Fruit fly (Drosophila melanogaster) whole organism, embryonic: ENCODE results near the gene PCNA2.
A peak's percentile ranks its signal among the peaks of the same experiment; 100 is the strongest.

ENCODE experiments used
- Asciz ChIP-seq: fragments of 200-800 bp; sonication (Bioruptor generic); optimal IDR thresholded peaks from 2 replicates; lab custom pipeline; 2017; ENCODE audit warnings: missing biosample characterization, mild to moderate bottlenecking, missing genetic modification characterization, missing genetic modification reagents
- CG10267 ChIP-seq: fragments of 200-800 bp; sonication (Bioruptor generic); optimal IDR thresholded peaks from 2 replicates; lab custom pipeline; 2018; ENCODE audit warnings: missing biosample characterization, mild to moderate bottlenecking, missing genetic modification characterization, moderate library complexity
- CG10543 ChIP-seq: fragments of 200-800 bp; sonication (Bioruptor generic); optimal IDR thresholded peaks from 3 replicates; lab custom pipeline; 2017; ENCODE audit warnings: missing biosample characterization, mild to moderate bottlenecking, missing genetic modification characterization, moderate library complexity
- CG10959 ChIP-seq: fragments of 200-800 bp; sonication (Bioruptor generic); IDR thresholded peaks from 2 replicates; pipeline ENCODE4 v1.3.6; 2022; ENCODE audit warnings: missing biosample characterization, missing genetic modification characterization
- CG11247 ChIP-seq: fragments of 200-800 bp; sonication (Bioruptor generic); IDR thresholded peaks from 2 replicates; pipeline ENCODE4 v1.3.6; 2022; ENCODE audit warnings: missing biosample characterization, missing genetic modification characterization
- CG11696 ChIP-seq: fragments of 200-800 bp; sonication (Bioruptor generic); IDR thresholded peaks from 2 replicates; pipeline ENCODE4 v1.3.6; 2022; ENCODE audit warnings: missing biosample characterization, missing genetic modification characterization
- CG13123 ChIP-seq: fragments of 200-800 bp; sonication (Bioruptor generic); optimal IDR thresholded peaks from 2 replicates; lab custom pipeline; 2016; ENCODE audit warnings: missing biosample characterization, missing genetic modification characterization
- CG13296 ChIP-seq: fragments of 200-800 bp; sonication (Bioruptor generic); optimal IDR thresholded peaks from 3 replicates; lab custom pipeline; 2018; ENCODE audit warnings: missing biosample characterization, mild to moderate bottlenecking, missing genetic modification characterization
- CG13894 ChIP-seq: fragments of 200-800 bp; sonication (Bioruptor generic); optimal IDR thresholded peaks from 3 replicates; lab custom pipeline; 2018; ENCODE audit warnings: missing biosample characterization, mild to moderate bottlenecking, missing genetic modification characterization, moderate library complexity
- CG14014 ChIP-seq: fragments of 200-800 bp; sonication (Bioruptor generic); IDR thresholded peaks from 2 replicates; pipeline ENCODE4 v1.3.6; 2022; ENCODE audit warnings: missing biosample characterization, missing genetic modification characterization
- CG14860 ChIP-seq: fragments of 200-800 bp; sonication (Bioruptor generic); IDR thresholded peaks from 3 replicates; pipeline ENCODE4 v1.3.6; 2022; ENCODE audit warnings: missing biosample characterization, missing genetic modification characterization; ENCODE audit not compliant: partially characterized antibody
- CG15073 ChIP-seq: fragments of 200-800 bp; sonication (Bioruptor generic); optimal IDR thresholded peaks from 2 replicates; lab custom pipeline; 2016; ENCODE audit warnings: missing biosample characterization, missing genetic modification characterization
- CG16863 ChIP-seq: fragments of 200-800 bp; sonication (Bioruptor generic); optimal IDR thresholded peaks from 3 replicates; lab custom pipeline; 2016; ENCODE audit warnings: missing biosample characterization, missing genetic modification characterization
- CG17361 ChIP-seq: fragments of 200-800 bp; sonication (Bioruptor generic); IDR thresholded peaks from 3 replicates; pipeline ENCODE4 v1.3.6; 2022; ENCODE audit warnings: missing biosample characterization, missing genetic modification characterization
- CG2889 ChIP-seq: fragments of 200-800 bp; sonication (Bioruptor generic); IDR thresholded peaks from 3 replicates; pipeline ENCODE4 v1.3.6; 2022; ENCODE audit warnings: missing biosample characterization, missing genetic modification characterization
- CG30020 ChIP-seq: fragments of 200-800 bp; optimal IDR thresholded peaks from 2 replicates; lab custom pipeline; 2019; ENCODE audit warnings: missing biosample characterization, mild to moderate bottlenecking, missing genetic modification characterization, moderate library complexity
- CG3163 ChIP-seq: fragments of 200-800 bp; sonication (Bioruptor generic); optimal IDR thresholded peaks from 3 replicates; lab custom pipeline; 2016; ENCODE audit warnings: missing biosample characterization, missing genetic modification characterization
- CG4360 ChIP-seq: fragments of 200-800 bp; sonication (Bioruptor generic); IDR thresholded peaks from 2 replicates; pipeline ENCODE4 v1.3.6; 2022; ENCODE audit warnings: missing biosample characterization, missing genetic modification characterization
- CG4707 ChIP-seq: fragments of 200-800 bp; sonication (Bioruptor generic); optimal IDR thresholded peaks from 2 replicates; lab custom pipeline; 2018; ENCODE audit warnings: missing biosample characterization, mild to moderate bottlenecking, missing genetic modification characterization, moderate library complexity
- CG6791 ChIP-seq: fragments of 200-800 bp; sonication (Bioruptor generic); IDR thresholded peaks from 3 replicates; pipeline ENCODE4 v1.3.6; 2022; ENCODE audit warnings: missing biosample characterization, missing genetic modification characterization; ENCODE audit not compliant: partially characterized antibody
- CG8089 ChIP-seq: fragments of 200-800 bp; sonication (Bioruptor generic); optimal IDR thresholded peaks from 3 replicates; lab custom pipeline; 2016; ENCODE audit warnings: missing biosample characterization, missing genetic modification characterization
- CG8281 ChIP-seq: fragments of 200-800 bp; sonication (Bioruptor generic); optimal IDR thresholded peaks from 2 replicates; lab custom pipeline; 2018; ENCODE audit warnings: missing biosample characterization, mild to moderate bottlenecking, missing genetic modification characterization, moderate library complexity
- CG8478 ChIP-seq: fragments of >200 bp; optimal IDR thresholded peaks from 2 replicates; lab custom pipeline; 2018
- CG8765 ChIP-seq: fragments of 200-800 bp; sonication (Bioruptor generic); IDR thresholded peaks from 2 replicates; pipeline ENCODE4 v1.3.6; 2022; ENCODE audit warnings: missing biosample characterization, missing genetic modification characterization
- CG9876 ChIP-seq: fragments of 200-800 bp; sonication (Bioruptor generic); optimal IDR thresholded peaks from 2 replicates; lab custom pipeline; 2016; ENCODE audit warnings: missing biosample characterization, missing genetic modification characterization
- Camta ChIP-seq: fragments of 200-800 bp; sonication (Bioruptor generic); optimal IDR thresholded peaks from 2 replicates; lab custom pipeline; 2016; ENCODE audit warnings: missing biosample characterization, missing genetic modification characterization
- CrebB ChIP-seq: fragments of 200-800 bp; sonication (Bioruptor generic); optimal IDR thresholded peaks from 3 replicates; lab custom pipeline; 2018; ENCODE audit warnings: missing biosample characterization, mild to moderate bottlenecking, missing genetic modification characterization
- D ChIP-seq, 2 experiments: fragments of 200-800 bp in 1 of 2; fragments of >200 bp in 1 of 2; sonication (Bioruptor generic) in 1 of 2; optimal IDR thresholded peaks; 2 replicates in 1 of 2; 3 replicates in 1 of 2; lab custom pipeline; 2017; ENCODE audit warnings: mild to moderate bottlenecking in 1 of 2, missing biosample characterization in 1 of 2, missing genetic modification characterization in 1 of 2, missing genetic modification reagents in 1 of 2
- E2f2 ChIP-seq: fragments of 200-800 bp; sonication (Bioruptor generic); IDR thresholded peaks from 2 replicates; pipeline ENCODE4 v1.3.6; 2022; ENCODE audit warnings: missing biosample characterization, missing genetic modification characterization
- Gsc ChIP-seq: fragments of 200-800 bp; sonication (Bioruptor generic); IDR thresholded peaks from 2 replicates; pipeline ENCODE4 v1.3.6; 2022; ENCODE audit warnings: missing biosample characterization, missing genetic modification characterization
- Lhr ChIP-seq: fragments of 200-800 bp; sonication (Bioruptor generic); optimal IDR thresholded peaks from 3 replicates; lab custom pipeline; 2017; ENCODE audit warnings: mild to moderate bottlenecking, missing biosample characterization, missing genetic modification reagents, missing genetic modification characterization
- Mes4 ChIP-seq: fragments of 200-800 bp; sonication (Bioruptor generic); optimal IDR thresholded peaks from 2 replicates; lab custom pipeline; 2016; ENCODE audit warnings: missing biosample characterization, missing genetic modification characterization
- NC2β ChIP-seq: fragments of 200-800 bp; sonication (Bioruptor generic); optimal IDR thresholded peaks from 2 replicates; lab custom pipeline; 2016; ENCODE audit warnings: missing biosample characterization, missing genetic modification characterization
- Nf-YC ChIP-seq: fragments of 200-800 bp; optimal IDR thresholded peaks from 3 replicates; lab custom pipeline; 2019; ENCODE audit warnings: missing biosample characterization, mild to moderate bottlenecking, missing genetic modification characterization, moderate library complexity
- Poxn ChIP-seq: fragments of 200-800 bp; sonication (Bioruptor generic); IDR thresholded peaks from 2 replicates; pipeline ENCODE4 v1.3.6; 2022; ENCODE audit warnings: missing biosample characterization, missing genetic modification characterization
- ab ChIP-seq: fragments of 200-800 bp; sonication (Bioruptor generic); optimal IDR thresholded peaks from 2 replicates; lab custom pipeline; 2016; ENCODE audit warnings: missing biosample characterization, missing genetic modification characterization
- dysf ChIP-seq: fragments of 200-800 bp; sonication (Bioruptor generic); IDR thresholded peaks from 3 replicates; pipeline ENCODE4 v1.3.6; 2022; ENCODE audit warnings: missing biosample characterization, missing genetic modification characterization
- en ChIP-seq: fragments of 200-800 bp; sonication (Bioruptor generic); optimal IDR thresholded peaks from 2 replicates; lab custom pipeline; 2016; ENCODE audit warnings: missing biosample characterization, missing genetic modification characterization
- exex ChIP-seq: fragments of 200-800 bp; sonication (Bioruptor generic); optimal IDR thresholded peaks from 4 replicates; lab custom pipeline; 2018; ENCODE audit warnings: missing biosample characterization, mild to moderate bottlenecking, missing genetic modification characterization, moderate library complexity
- grn ChIP-seq: fragments of 200-800 bp; sonication (Bioruptor generic); optimal IDR thresholded peaks from 3 replicates; lab custom pipeline; 2017; ENCODE audit warnings: missing biosample characterization, missing genetic modification characterization
- kay ChIP-seq: fragments of 200-800 bp; sonication (Bioruptor generic); optimal IDR thresholded peaks from 2 replicates; lab custom pipeline; 2016; ENCODE audit warnings: missing biosample characterization, missing genetic modification characterization
- lmd ChIP-seq: fragments of 200-800 bp; sonication (Bioruptor generic); IDR thresholded peaks from 2 replicates; pipeline ENCODE4 v1.3.6; 2022; ENCODE audit warnings: missing biosample characterization, missing genetic modification characterization
- nau ChIP-seq: fragments of 200-800 bp; sonication (Bioruptor generic); optimal IDR thresholded peaks from 3 replicates; lab custom pipeline; 2017; ENCODE audit warnings: missing biosample characterization, mild to moderate bottlenecking, missing genetic modification characterization, missing genetic modification reagents
- nerfin-2 ChIP-seq: fragments of 200-800 bp; sonication (Bioruptor generic); IDR thresholded peaks from 2 replicates; pipeline ENCODE4 v1.3.6; 2022; ENCODE audit warnings: missing biosample characterization, missing genetic modification characterization; ENCODE audit not compliant: partially characterized antibody
- org-1 ChIP-seq: fragments of 200-800 bp; sonication (Bioruptor generic); optimal IDR thresholded peaks from 2 replicates; lab custom pipeline; 2017; ENCODE audit warnings: missing biosample characterization, missing genetic modification characterization
- pnt ChIP-seq: fragments of 200-800 bp; sonication (Bioruptor generic); optimal IDR thresholded peaks from 3 replicates; lab custom pipeline; 2016; ENCODE audit warnings: missing biosample characterization, missing genetic modification characterization
- row ChIP-seq: fragments of 200-800 bp; sonication (Bioruptor generic); IDR thresholded peaks from 3 replicates; pipeline ENCODE4 v1.3.6; 2022; ENCODE audit warnings: missing biosample characterization, missing genetic modification characterization
- sug ChIP-seq: fragments of 200-800 bp; optimal IDR thresholded peaks from 2 replicates; lab custom pipeline; 2019; ENCODE audit warnings: missing biosample characterization, mild to moderate bottlenecking, missing genetic modification characterization, moderate library complexity
- trem ChIP-seq: fragments of 200-800 bp; optimal IDR thresholded peaks from 3 replicates; lab custom pipeline; 2019; ENCODE audit warnings: missing biosample characterization, mild to moderate bottlenecking, missing genetic modification characterization, moderate library complexity
- unc-4 ChIP-seq: fragments of 200-800 bp; sonication (Bioruptor generic); IDR thresholded peaks from 2 replicates; pipeline ENCODE4 v1.3.6; 2022; ENCODE audit warnings: missing biosample characterization, missing genetic modification characterization; ENCODE audit not compliant: partially characterized antibody
- wor ChIP-seq: fragments of 200-800 bp; sonication (Bioruptor generic); IDR thresholded peaks from 2 replicates; pipeline ENCODE4 v1.3.6; 2022; ENCODE audit warnings: missing biosample characterization, missing genetic modification characterization

The PCNA2 gene

dm6 chr2L:19583926-19584392 is at the start of gene PCNA2, which contains the start of gene CG10366 (continued):
- peak; percentile 69 for TF ChIP-seq pnt
- TF ChIP-seq CG8765: no peak
- TF ChIP-seq CG30020 (tag; lab: Kevin White, UChicago): peak; percentile 52
- TF ChIP-seq CG13894: peak; percentile 0
- TF ChIP-seq Lhr (GFP tag; lab: Kevin White, UChicago): peak; percentile 96
- peak; percentile 56 for TF ChIP-seq Mes4 (GFP tag; lab: Kevin White, UChicago)
- TF ChIP-seq Gsc (GFP tag; lab: Robert Waterston, UW): no peak
- peak; percentile 6 for TF ChIP-seq en (GFP tag; lab: Kevin White, UChicago)
- no peak for TF ChIP-seq D (optimal IDR thresholded peaks at IDR 0.05; lab: Kevin White, UChicago)
- peak; percentile 29 for TF ChIP-seq D (GFP tag; optimal IDR thresholded peaks at IDR 0.05; lab: Kevin White, UChicago)
- TF ChIP-seq ab (GFP tag; lab: Kevin White, UChicago): no peak
- peak; percentile 56 for TF ChIP-seq CG13123 (GFP tag; lab: Kevin White, UChicago)
- TF ChIP-seq unc-4 (GFP tag; lab: Robert Waterston, UW): peak; percentile 41; the same call in 1 of the 2 replicates
- TF ChIP-seq nau (GFP tag; lab: Kevin White, UChicago): peak; percentile 29
- TF ChIP-seq CG3163: peak; percentile 49
- no peak for TF ChIP-seq org-1 (GFP tag; lab: Kevin White, UChicago)
- TF ChIP-seq CG4360: no peak
- TF ChIP-seq CG8478 (lab: Kevin White, UChicago): no peak
- peak; percentile 52 for TF ChIP-seq CG10543 (GFP tag; lab: Kevin White, UChicago)
- no peak for TF ChIP-seq Poxn
- no peak for TF ChIP-seq CG11696 (GFP tag; lab: Robert Waterston, UW)
- TF ChIP-seq CG4707: no peak
- TF ChIP-seq lmd (GFP tag; lab: Robert Waterston, UW): peak; percentile 56
- TF ChIP-seq CG2889 (GFP tag; lab: Robert Waterston, UW): no peak
- peak; percentile 44 for TF ChIP-seq CrebB (tag; lab: Kevin White, UChicago)
- TF ChIP-seq CG8281 (tag; lab: Kevin White, UChicago): peak; percentile 27
- TF ChIP-seq sug: peak; percentile 78
- peak; percentile 49 for TF ChIP-seq kay (GFP tag; lab: Kevin White, UChicago)
- TF ChIP-seq CG11247 (GFP tag; lab: Robert Waterston, UW): no peak
- TF ChIP-seq NC2β (GFP tag; lab: Kevin White, UChicago): peak; percentile 76
- peak; percentile 56; the same call in 2 of the 3 replicates for TF ChIP-seq CG17361 (GFP tag; lab: Robert Waterston, UW)
- peak; percentile 64 for TF ChIP-seq CG13296
- no peak for TF ChIP-seq CG14860 (GFP tag; lab: Robert Waterston, UW)
- TF ChIP-seq CG10267 (tag; lab: Kevin White, UChicago): peak; percentile 67
- TF ChIP-seq row (GFP tag; lab: Robert Waterston, UW): peak; percentile 85
- TF ChIP-seq CG6791 (GFP tag; lab: Robert Waterston, UW): peak; percentile 30; the same call in 1 of the 3 replicates
- TF ChIP-seq CG15073 (GFP tag; lab: Kevin White, UChicago): no peak
- peak; percentile 51 for TF ChIP-seq Camta (GFP tag; lab: Kevin White, UChicago)
- TF ChIP-seq grn (GFP tag; lab: Kevin White, UChicago): no peak
- peak; percentile 67 for TF ChIP-seq E2f2
- peak; percentile 69 for TF ChIP-seq CG16863 (GFP tag; lab: Kevin White, UChicago)
- TF ChIP-seq wor (GFP tag; lab: Robert Waterston, UW): no peak
- peak; percentile 88 for TF ChIP-seq trem (tag; lab: Kevin White, UChicago)
- peak; percentile 70 for TF ChIP-seq CG9876 (GFP tag; lab: Kevin White, UChicago)
- no peak for TF ChIP-seq Asciz (GFP tag; lab: Kevin White, UChicago)
- no peak for TF ChIP-seq CG14014 (GFP tag; lab: Robert Waterston, UW)
- peak; percentile 44; the same call in 2 of the 3 replicates for TF ChIP-seq dysf (GFP tag; lab: Robert Waterston, UW)
- peak; percentile 88 for TF ChIP-seq Nf-YC (tag; lab: Kevin White, UChicago)
- no peak for TF ChIP-seq CG10959 (GFP tag; lab: Robert Waterston, UW)
- TF ChIP-seq CG8089 (GFP tag; lab: Kevin White, UChicago): peak; percentile 62
- TF ChIP-seq exex: no peak
- no peak for TF ChIP-seq nerfin-2
